Worm (Caenorhabditis elegans) whole organism, L1 larva: Measurements from ENCODE around the gene srj-23.

Experiments
- fkh-8 ChIP-seq: sonication (generic microtip); optimal IDR thresholded peaks from 2 replicates; lab custom pipeline; 2016; ENCODE audit warnings: mild to moderate bottlenecking, missing genetic modification characterization, missing compliant biosample characterization
- unc-98 ChIP-seq: fragments of 200-800 bp; sonication (Bioruptor generic); IDR thresholded peaks from 2 replicates; pipeline ENCODE4 v1.3.6; 2022; ENCODE audit warnings: missing genetic modification characterization, missing compliant biosample characterization

DNA sequence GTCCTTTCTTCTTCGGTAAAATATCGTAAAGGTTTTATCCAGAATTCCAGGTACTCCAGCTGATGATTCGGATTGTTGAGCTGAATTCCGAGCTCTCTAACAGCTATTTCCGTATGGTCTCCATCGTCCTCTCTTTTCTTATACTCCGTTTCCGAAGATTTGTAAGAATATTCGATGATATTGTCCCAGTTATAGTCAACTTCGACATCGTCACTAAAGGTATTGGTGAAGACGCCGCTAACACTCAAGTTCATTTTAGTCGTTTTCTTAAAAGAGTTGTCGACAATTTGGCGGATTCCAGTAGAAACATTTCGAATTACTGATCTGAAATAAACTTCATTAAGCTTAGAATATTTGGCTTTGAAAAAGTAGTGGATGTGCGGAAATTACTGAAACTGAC lies 16.3 kb upstream of the srj-23 start:
- TF ChIP-seq unc-98 (GFP tag; lab: Robert Waterston, UW), result no peak
- no peak for TF ChIP-seq fkh-8 (tag; lab: Kevin White, UChicago)
